Worm (Caenorhabditis elegans) whole organism, L3 larva: Measurements from ENCODE around the gene odr-8.

Experiments used
- R02D3.7 ChIP-seq: fragments of 150-350 bp; optimal IDR thresholded peaks from 2 replicates; lab custom pipeline; 2014; ENCODE audit warnings: missing biosample characterization, missing genetic modification characterization
- ZK546.5 ChIP-seq: sonication (generic microtip); optimal IDR thresholded peaks from 2 replicates; lab custom pipeline; 2017; ENCODE audit warnings: missing biosample characterization, missing genetic modification characterization
- aly-2 ChIP-seq: fragments of 150-350 bp; optimal IDR thresholded peaks from 2 replicates; lab custom pipeline; 2014; ENCODE audit warnings: missing biosample characterization, missing genetic modification characterization
- ceh-28 ChIP-seq: fragments of 150-350 bp; optimal IDR thresholded peaks from 2 replicates; lab custom pipeline; 2014; ENCODE audit warnings: missing biosample characterization, missing genetic modification reagents, missing genetic modification characterization
- ceh-82 ChIP-seq: fragments of 150-350 bp; optimal IDR thresholded peaks from 2 replicates; lab custom pipeline; 2014; ENCODE audit warnings: missing biosample characterization, missing genetic modification characterization
- daf-12 ChIP-seq: fragments of 150-350 bp; optimal IDR thresholded peaks from 2 replicates; lab custom pipeline; 2014; ENCODE audit warnings: missing biosample characterization, missing genetic modification reagents, missing genetic modification characterization
- egl-27 ChIP-seq: sonication (generic microtip); optimal IDR thresholded peaks from 4 replicates; lab custom pipeline; 2017; ENCODE audit warnings: missing biosample characterization, missing genetic modification reagents, missing genetic modification characterization
- elt-1 ChIP-seq: fragments of 150-350 bp; optimal IDR thresholded peaks from 2 replicates; lab custom pipeline; 2014; ENCODE audit warnings: missing biosample characterization, missing genetic modification characterization
- elt-2 ChIP-seq: sonication (generic microtip); optimal IDR thresholded peaks from 2 replicates; lab custom pipeline; 2016; ENCODE audit warnings: missing genetic modification reagents, mild to moderate bottlenecking, missing genetic modification characterization, missing compliant biosample characterization
- elt-3 ChIP-seq, 3 experiments: fragments of 150-350 bp in 1 of 3; sonication (generic microtip) in 2 of 3; optimal IDR thresholded peaks; 2 replicates in 2 of 3; 4 replicates in 1 of 3; lab custom pipeline; 2014 to 2017; ENCODE audit warnings: missing biosample characterization in 3 of 3, missing genetic modification characterization in 3 of 3
- fos-1 ChIP-seq: fragments of 150-350 bp; optimal IDR thresholded peaks from 2 replicates; lab custom pipeline; 2014; ENCODE audit warnings: missing biosample characterization, missing genetic modification characterization
- hmg-11 ChIP-seq: sonication (generic microtip); optimal IDR thresholded peaks from 2 replicates; lab custom pipeline; 2016; ENCODE audit warnings: missing genetic modification characterization, missing compliant biosample characterization
- jun-1 ChIP-seq: fragments of 150-350 bp; optimal IDR thresholded peaks from 2 replicates; lab custom pipeline; 2014; ENCODE audit warnings: missing biosample characterization, missing genetic modification reagents, missing genetic modification characterization
- lin-15B ChIP-seq: fragments of 150-350 bp; optimal IDR thresholded peaks from 2 replicates; lab custom pipeline; 2014; ENCODE audit warnings: missing biosample characterization, missing genetic modification characterization
- lin-39 ChIP-seq: fragments of 150-350 bp; optimal IDR thresholded peaks from 2 replicates; lab custom pipeline; 2018; ENCODE audit warnings: missing biosample characterization, missing genetic modification reagents, missing genetic modification characterization
- lsy-12 ChIP-seq: sonication (generic microtip); optimal IDR thresholded peaks from 2 replicates; lab custom pipeline; 2016; ENCODE audit warnings: mild to moderate bottlenecking, missing genetic modification characterization, missing compliant biosample characterization
- mdl-1 ChIP-seq: fragments of 150-350 bp; optimal IDR thresholded peaks from 2 replicates; lab custom pipeline; 2014; ENCODE audit warnings: missing biosample characterization, missing genetic modification characterization
- mml-1 ChIP-seq: fragments of 150-350 bp; sonication (generic microtip); optimal IDR thresholded peaks from 3 replicates; lab custom pipeline; 2014; ENCODE audit warnings: missing biosample characterization, missing genetic modification characterization
- nfya-1 ChIP-seq: sonication (generic microtip); optimal IDR thresholded peaks from 2 replicates; lab custom pipeline; 2017; ENCODE audit warnings: missing genetic modification characterization, mild to moderate bottlenecking, missing compliant biosample characterization, antibody characterized with exemption, moderate library complexity; ENCODE audit not compliant: insufficient read depth
- nhr-11 ChIP-seq: fragments of 150-350 bp; optimal IDR thresholded peaks from 2 replicates; lab custom pipeline; 2014; ENCODE audit warnings: missing biosample characterization, missing genetic modification characterization
- nhr-12 ChIP-seq: fragments of 150-350 bp; optimal IDR thresholded peaks from 2 replicates; lab custom pipeline; 2014; ENCODE audit warnings: missing biosample characterization, missing genetic modification characterization
- nhr-237 ChIP-seq: fragments of 150-350 bp; optimal IDR thresholded peaks from 2 replicates; lab custom pipeline; 2014; ENCODE audit warnings: missing biosample characterization, missing genetic modification characterization
- nhr-25 ChIP-seq: sonication (generic microtip); optimal IDR thresholded peaks from 2 replicates; lab custom pipeline; 2017; ENCODE audit warnings: missing biosample characterization, missing genetic modification characterization
- nhr-43 ChIP-seq: sonication (generic microtip); optimal IDR thresholded peaks from 2 replicates; lab custom pipeline; 2016; ENCODE audit warnings: mild to moderate bottlenecking, missing genetic modification characterization, missing compliant biosample characterization; ENCODE audit not compliant: poor library complexity, severe bottlenecking
- nhr-67 ChIP-seq: fragments of 150-350 bp; optimal IDR thresholded peaks from 2 replicates; lab custom pipeline; 2014; ENCODE audit warnings: missing biosample characterization, missing genetic modification characterization
- nhr-76 ChIP-seq: fragments of 150-350 bp; sonication (generic microtip); optimal IDR thresholded peaks from 5 replicates; lab custom pipeline; 2014; ENCODE audit warnings: missing biosample characterization, missing genetic modification characterization
- pha-4 ChIP-seq: fragments of 150-350 bp; optimal IDR thresholded peaks from 2 replicates; lab custom pipeline; 2014; ENCODE audit warnings: missing biosample characterization, missing genetic modification reagents, missing genetic modification characterization
- pqm-1 ChIP-seq: fragments of 150-350 bp; optimal IDR thresholded peaks from 2 replicates; lab custom pipeline; 2017; ENCODE audit warnings: missing biosample characterization, missing genetic modification characterization, inconsistent platforms
- sea-2 ChIP-seq: fragments of 150-350 bp; sonication (generic microtip); optimal IDR thresholded peaks from 4 replicates; lab custom pipeline; 2014; ENCODE audit warnings: missing biosample characterization, missing genetic modification reagents, missing genetic modification characterization
- skn-1 ChIP-seq: fragments of 150-350 bp; optimal IDR thresholded peaks from 2 replicates; lab custom pipeline; 2014; ENCODE audit warnings: missing biosample characterization, missing genetic modification characterization
- snpc-4 ChIP-seq: fragments of 150-350 bp; optimal IDR thresholded peaks from 2 replicates; lab custom pipeline; 2014; ENCODE audit warnings: missing biosample characterization, missing genetic modification characterization
- unc-39 ChIP-seq: sonication (generic microtip); optimal IDR thresholded peaks from 4 replicates; lab custom pipeline; 2017; ENCODE audit warnings: missing biosample characterization, missing genetic modification characterization
- ztf-11 ChIP-seq: fragments of 150-350 bp; optimal IDR thresholded peaks from 2 replicates; lab custom pipeline; 2014; ENCODE audit warnings: missing biosample characterization, missing genetic modification characterization
- ztf-4 ChIP-seq: fragments of 150-350 bp; optimal IDR thresholded peaks from 2 replicates; lab custom pipeline; 2014; ENCODE audit warnings: missing biosample characterization, missing genetic modification characterization

odr-8 gene

ce11 chrIV:6582604-6583003 lies at the start of gene odr-8:
Gene odr-8, minus strand, starts transcription at chrIV:6582704.
- TF ChIP-seq R02D3.7 (tag; lab: Kevin White, UChicago) (no peak), snpc-4 (tag; lab: Kevin White, UChicago) (no peak), nhr-237 (tag; lab: Kevin White, UChicago) (no peak), nhr-25 (tag; lab: Kevin White, UChicago) (no peak), elt-1 (tag; lab: Kevin White, UChicago) (no peak)

- TF ChIP-seq nhr-11 (tag; lab: Kevin White, UChicago) (no peak), snpc-4 (tag; lab: Kevin White, UChicago) (peak; percentile 31), pqm-1 (tag; lab: Kevin White, UChicago) (peak; percentile 18), lsy-12 (tag; lab: Kevin White, UChicago) (peak; percentile 61), ceh-82 (no peak), ztf-11 (tag; lab: Kevin White, UChicago) (no peak), elt-1 (tag; lab: Kevin White, UChicago) (no peak), nhr-12 (tag; lab: Kevin White, UChicago) (no peak), lin-15B (tag; lab: Kevin White, UChicago) (peak; percentile 83), elt-3 (tag; optimal IDR thresholded peaks at IDR 0.05; lab: Kevin White, UChicago) (no peak), elt-2 (tag; lab: Kevin White, UChicago) (peak; percentile 49), R02D3.7 (tag; lab: Kevin White, UChicago) (peak; percentile 53), fos-1 (tag; lab: Kevin White, UChicago) (no peak), lin-39 (no peak), nfya-1 (tag; lab: Kevin White, UChicago) (peak; percentile 80), ztf-4 (tag; lab: Kevin White, UChicago) (no peak), ceh-28 (tag; lab: Kevin White, UChicago) (peak; percentile 37), egl-27 (tag; lab: Kevin White, UChicago) (no peak), nhr-43 (tag; lab: Kevin White, UChicago) (peak; percentile 91), hmg-11 (tag; lab: Kevin White, UChicago) (peak; percentile 25), sea-2 (GFP tag; lab: Kevin White, UChicago) (no peak), pha-4 (tag; lab: Kevin White, UChicago) (peak; percentile 78)
Measured at ce11 chrIV:6631704-6632272, 49.3 kb upstream of the odr-8 start, which contains the start of the genes cest-5.1 and C01B10.9. Gene cest-5.1, minus strand, starts transcription at chrIV:6631754. Gene C01B10.9, plus strand, starts transcription at chrIV:6632222.

DNA sequence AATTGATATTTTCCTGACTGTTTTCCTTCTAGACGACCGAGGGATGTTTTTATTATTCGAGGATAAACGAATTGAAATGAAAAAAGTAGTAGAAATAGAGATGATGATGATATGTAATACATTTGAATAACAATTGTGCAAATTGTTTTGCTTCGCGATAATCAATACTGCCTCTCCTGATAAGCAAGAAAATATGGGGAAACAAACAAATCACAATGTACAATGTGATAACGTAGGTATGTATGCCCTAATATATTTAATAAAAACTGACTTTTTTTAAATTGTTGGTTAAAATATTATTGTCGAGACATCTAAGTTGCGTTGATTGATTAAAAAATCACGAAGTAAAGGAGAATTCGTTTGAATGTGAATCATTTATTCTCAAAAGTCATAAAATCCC lies 45.3 kb upstream of the odr-8 start, which contains the start of gene cest-5.2:
TSS of gene cest-5.2 (minus strand) at position 128 of the 400 bp plus-strand sequence.
- no peak for TF ChIP-seq lin-15B (tag; lab: Kevin White, UChicago)
- TF ChIP-seq nhr-67 (tag; lab: Kevin White, UChicago), result no peak
- peak; percentile 67 for TF ChIP-seq elt-2 (tag; lab: Kevin White, UChicago)
- no peak for TF ChIP-seq jun-1 (tag; lab: Kevin White, UChicago)
- no peak for TF ChIP-seq aly-2 (tag; lab: Kevin White, UChicago)
- peak; percentile 26 for TF ChIP-seq pha-4 (tag; lab: Kevin White, UChicago)
- TF ChIP-seq nfya-1 (tag; lab: Kevin White, UChicago), result no peak
- TF ChIP-seq skn-1 (tag; lab: Kevin White, UChicago), result no peak
- no peak for TF ChIP-seq nhr-76 (tag; lab: Kevin White, UChicago)
- TF ChIP-seq nhr-25 (tag; lab: Kevin White, UChicago), result no peak
- TF ChIP-seq mml-1, result no peak
- TF ChIP-seq ceh-28 (tag; lab: Kevin White, UChicago), result peak; percentile 14
- peak; percentile 9 for TF ChIP-seq pqm-1 (tag; lab: Kevin White, UChicago)

ce11 chrIV:6623390-6623789 lies 40.9 kb upstream of the odr-8 start, which contains the start of gene C01B10.44:
Gene C01B10.44, plus strand, starts transcription at chrIV:6623690.
- TF ChIP-seq mml-1 (no peak), sea-2 (GFP tag; lab: Kevin White, UChicago) (no peak), pqm-1 (tag; lab: Kevin White, UChicago) (no peak), ZK546.5 (no peak), unc-39 (tag; lab: Kevin White, UChicago) (no peak), daf-12 (tag; lab: Kevin White, UChicago) (no peak), lin-39 (no peak), nhr-43 (tag; lab: Kevin White, UChicago) (no peak), mdl-1 (tag; lab: Kevin White, UChicago) (no peak)
